Worm (Caenorhabditis elegans) whole organism, L3 larva: ENCODE data around the gene F02C12.1.

ENCODE experiments used
- R02D3.7 ChIP-seq: fragments of 150-350 bp; optimal IDR thresholded peaks from 2 replicates; lab custom pipeline; 2014; ENCODE audit warnings: missing biosample characterization, missing genetic modification characterization
- ZK546.5 ChIP-seq: sonication (generic microtip); optimal IDR thresholded peaks from 2 replicates; lab custom pipeline; 2017; ENCODE audit warnings: missing biosample characterization, missing genetic modification characterization
- aly-2 ChIP-seq: fragments of 150-350 bp; optimal IDR thresholded peaks from 2 replicates; lab custom pipeline; 2014; ENCODE audit warnings: missing biosample characterization, missing genetic modification characterization
- ama-1 ChIP-seq: fragments of 150-350 bp; optimal IDR thresholded peaks from 2 replicates; lab custom pipeline; 2018
- ceh-82 ChIP-seq: fragments of 150-350 bp; optimal IDR thresholded peaks from 2 replicates; lab custom pipeline; 2014; ENCODE audit warnings: missing biosample characterization, missing genetic modification characterization
- ceh-9 ChIP-seq: sonication (generic microtip); optimal IDR thresholded peaks from 2 replicates; lab custom pipeline; 2018; ENCODE audit warnings: missing biosample characterization, missing genetic modification characterization
- egl-27 ChIP-seq: sonication (generic microtip); optimal IDR thresholded peaks from 4 replicates; lab custom pipeline; 2017; ENCODE audit warnings: missing biosample characterization, missing genetic modification reagents, missing genetic modification characterization
- egl-5 ChIP-seq: fragments of 150-350 bp; optimal IDR thresholded peaks from 2 replicates; lab custom pipeline; 2017; ENCODE audit warnings: missing biosample characterization, missing genetic modification reagents, missing genetic modification characterization, inconsistent platforms
- elt-1 ChIP-seq: fragments of 150-350 bp; optimal IDR thresholded peaks from 2 replicates; lab custom pipeline; 2014; ENCODE audit warnings: missing biosample characterization, missing genetic modification characterization
- elt-2 ChIP-seq: sonication (generic microtip); optimal IDR thresholded peaks from 2 replicates; lab custom pipeline; 2016; ENCODE audit warnings: missing genetic modification reagents, mild to moderate bottlenecking, missing genetic modification characterization, missing compliant biosample characterization
- elt-3 ChIP-seq, 3 experiments: fragments of 150-350 bp in 1 of 3; sonication (generic microtip) in 2 of 3; optimal IDR thresholded peaks; 2 replicates in 2 of 3; 4 replicates in 1 of 3; lab custom pipeline; 2014 to 2017; ENCODE audit warnings: missing biosample characterization in 3 of 3, missing genetic modification characterization in 3 of 3
- eor-1 ChIP-seq, 2 experiments: fragments of 150-350 bp; optimal IDR thresholded peaks; 2 replicates each; lab custom pipeline; 2014 to 2018; ENCODE audit warnings: missing biosample characterization in 2 of 2, missing genetic modification characterization in 2 of 2
- fkh-2 ChIP-seq: fragments of 150-350 bp; optimal IDR thresholded peaks from 2 replicates; lab custom pipeline; 2014; ENCODE audit warnings: missing biosample characterization, missing genetic modification reagents, missing genetic modification characterization
- hmg-11 ChIP-seq: sonication (generic microtip); optimal IDR thresholded peaks from 2 replicates; lab custom pipeline; 2016; ENCODE audit warnings: missing genetic modification characterization, missing compliant biosample characterization
- jun-1 ChIP-seq: fragments of 150-350 bp; optimal IDR thresholded peaks from 2 replicates; lab custom pipeline; 2014; ENCODE audit warnings: missing biosample characterization, missing genetic modification reagents, missing genetic modification characterization
- lin-15B ChIP-seq: fragments of 150-350 bp; optimal IDR thresholded peaks from 2 replicates; lab custom pipeline; 2014; ENCODE audit warnings: missing biosample characterization, missing genetic modification characterization
- lin-39 ChIP-seq: fragments of 150-350 bp; optimal IDR thresholded peaks from 2 replicates; lab custom pipeline; 2018; ENCODE audit warnings: missing biosample characterization, missing genetic modification reagents, missing genetic modification characterization
- lsy-12 ChIP-seq: sonication (generic microtip); optimal IDR thresholded peaks from 2 replicates; lab custom pipeline; 2016; ENCODE audit warnings: mild to moderate bottlenecking, missing genetic modification characterization, missing compliant biosample characterization
- mdl-1 ChIP-seq: fragments of 150-350 bp; optimal IDR thresholded peaks from 2 replicates; lab custom pipeline; 2014; ENCODE audit warnings: missing biosample characterization, missing genetic modification characterization
- mml-1 ChIP-seq: fragments of 150-350 bp; sonication (generic microtip); optimal IDR thresholded peaks from 3 replicates; lab custom pipeline; 2014; ENCODE audit warnings: missing biosample characterization, missing genetic modification characterization
- nfya-1 ChIP-seq: sonication (generic microtip); optimal IDR thresholded peaks from 2 replicates; lab custom pipeline; 2017; ENCODE audit warnings: missing genetic modification characterization, mild to moderate bottlenecking, missing compliant biosample characterization, antibody characterized with exemption, moderate library complexity; ENCODE audit not compliant: insufficient read depth
- nhr-11 ChIP-seq: fragments of 150-350 bp; optimal IDR thresholded peaks from 2 replicates; lab custom pipeline; 2014; ENCODE audit warnings: missing biosample characterization, missing genetic modification characterization
- nhr-12 ChIP-seq: fragments of 150-350 bp; optimal IDR thresholded peaks from 2 replicates; lab custom pipeline; 2014; ENCODE audit warnings: missing biosample characterization, missing genetic modification characterization
- nhr-23 ChIP-seq: fragments of 150-350 bp; optimal IDR thresholded peaks from 2 replicates; lab custom pipeline; 2014; ENCODE audit warnings: missing biosample characterization, missing genetic modification reagents, missing genetic modification characterization
- nhr-237 ChIP-seq: fragments of 150-350 bp; optimal IDR thresholded peaks from 2 replicates; lab custom pipeline; 2014; ENCODE audit warnings: missing biosample characterization, missing genetic modification characterization
- nhr-28 ChIP-seq: fragments of 150-350 bp; optimal IDR thresholded peaks from 2 replicates; lab custom pipeline; 2014; ENCODE audit warnings: missing biosample characterization, missing genetic modification characterization
- nhr-67 ChIP-seq: fragments of 150-350 bp; optimal IDR thresholded peaks from 2 replicates; lab custom pipeline; 2014; ENCODE audit warnings: missing biosample characterization, missing genetic modification characterization
- nhr-76 ChIP-seq: fragments of 150-350 bp; sonication (generic microtip); optimal IDR thresholded peaks from 5 replicates; lab custom pipeline; 2014; ENCODE audit warnings: missing biosample characterization, missing genetic modification characterization
- nhr-77 ChIP-seq: fragments of 150-350 bp; optimal IDR thresholded peaks from 2 replicates; lab custom pipeline; 2014; ENCODE audit warnings: missing biosample characterization, missing genetic modification characterization
- pha-4 ChIP-seq: fragments of 150-350 bp; optimal IDR thresholded peaks from 2 replicates; lab custom pipeline; 2014; ENCODE audit warnings: missing biosample characterization, missing genetic modification reagents, missing genetic modification characterization
- pqm-1 ChIP-seq: fragments of 150-350 bp; optimal IDR thresholded peaks from 2 replicates; lab custom pipeline; 2017; ENCODE audit warnings: missing biosample characterization, missing genetic modification characterization, inconsistent platforms
- sea-2 ChIP-seq: fragments of 150-350 bp; sonication (generic microtip); optimal IDR thresholded peaks from 4 replicates; lab custom pipeline; 2014; ENCODE audit warnings: missing biosample characterization, missing genetic modification reagents, missing genetic modification characterization
- snpc-4 ChIP-seq: fragments of 150-350 bp; optimal IDR thresholded peaks from 2 replicates; lab custom pipeline; 2014; ENCODE audit warnings: missing biosample characterization, missing genetic modification characterization
- tbx-2 ChIP-seq: sonication (generic microtip); optimal IDR thresholded peaks from 2 replicates; lab custom pipeline; 2016; ENCODE audit warnings: mild to moderate bottlenecking, missing genetic modification characterization, missing compliant biosample characterization
- unc-62 ChIP-seq: fragments of 150-350 bp; sonication (generic microtip); optimal IDR thresholded peaks from 4 replicates; lab custom pipeline; 2014; ENCODE audit warnings: missing biosample characterization, missing genetic modification reagents, missing genetic modification characterization
- ztf-4 ChIP-seq: fragments of 150-350 bp; optimal IDR thresholded peaks from 2 replicates; lab custom pipeline; 2014; ENCODE audit warnings: missing biosample characterization, missing genetic modification characterization

Gene F02C12.1

ce11 chrX:13399221-13399620, 2.7 kb upstream of the F02C12.1 start, which contains the start of gene F02C12.2:
F02C12.2 (minus strand) TSS chrX:13399321.
- no peak for TF ChIP-seq ceh-9
- no peak for TF ChIP-seq nhr-11
- no peak for TF ChIP-seq snpc-4 (tag; lab: Kevin White, UChicago)
- no peak for TF ChIP-seq aly-2
- TF ChIP-seq ztf-4 (tag; lab: Kevin White, UChicago): no peak

DNA sequence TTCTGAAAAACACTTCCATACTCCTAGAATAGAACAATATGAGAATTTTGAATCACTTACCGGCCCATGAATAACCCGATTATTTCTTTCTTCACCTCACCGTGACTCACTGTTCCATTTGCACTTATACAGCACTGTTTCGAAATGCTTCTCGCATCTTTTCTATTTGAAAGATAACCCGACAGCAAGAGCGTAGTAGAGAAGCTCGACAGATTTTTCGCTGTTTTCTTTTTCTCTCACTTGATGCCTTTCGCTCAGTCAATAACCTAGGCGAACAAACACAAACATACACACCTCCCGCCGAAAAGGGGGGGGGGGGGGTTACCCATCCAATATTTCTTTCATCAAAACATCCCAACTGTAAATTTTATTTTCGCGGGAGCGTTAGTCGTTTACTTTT, 572 bp upstream of the F02C12.1 start:
- no peak for TF ChIP-seq nhr-76 (tag; lab: Kevin White, UChicago)
- peak; percentile 90 for TF ChIP-seq pha-4 (tag; lab: Kevin White, UChicago)
- TF ChIP-seq egl-5 (tag; lab: Kevin White, UChicago): no peak
- no peak for TF ChIP-seq ZK546.5
- TF ChIP-seq elt-3 (tag; optimal IDR thresholded peaks at IDR 0.05; lab: Kevin White, UChicago): no peak
- TF ChIP-seq sea-2: no peak
- no peak for TF ChIP-seq unc-62 (GFP tag; lab: Kevin White, UChicago)
- no peak for TF ChIP-seq mml-1 (tag; lab: Kevin White, UChicago)
- TF ChIP-seq elt-1 (tag; lab: Kevin White, UChicago): no peak
- no peak for TF ChIP-seq nhr-77 (tag; lab: Kevin White, UChicago)
- no peak for TF ChIP-seq tbx-2
- TF ChIP-seq nfya-1 (tag; lab: Kevin White, UChicago): peak; percentile 3
- no peak for TF ChIP-seq lin-15B (tag; lab: Kevin White, UChicago)
- no peak for TF ChIP-seq ztf-4 (tag; lab: Kevin White, UChicago)
- TF ChIP-seq elt-2 (tag; lab: Kevin White, UChicago): peak; percentile 43
- TF ChIP-seq mdl-1 (tag; lab: Kevin White, UChicago): no peak
- peak; percentile 62 for TF ChIP-seq pqm-1 (tag; lab: Kevin White, UChicago)
- TF ChIP-seq lsy-12 (tag; lab: Kevin White, UChicago): no peak
- TF ChIP-seq egl-27 (tag; lab: Kevin White, UChicago): no peak
- no peak for TF ChIP-seq ceh-9
- no peak for TF ChIP-seq snpc-4 (tag; lab: Kevin White, UChicago)
- no peak for TF ChIP-seq nhr-237 (tag; lab: Kevin White, UChicago)
- TF ChIP-seq ama-1 (lab: Kevin White, UChicago): no peak

ce11 chrX:13409543-13409942, 7.7 kb downstream of the F02C12.1 start, which contains the start of the genes cyp-13B1 and C29F7.1:
cyp-13B1 (minus strand) TSS chrX:13409643.
C29F7.1 (plus strand) TSS chrX:13409936.
- TF ChIP-seq eor-1 (tag; optimal IDR thresholded peaks at IDR 0.05; lab: Kevin White, UChicago) (no peak), ztf-4 (tag; lab: Kevin White, UChicago) (no peak), nfya-1 (tag; lab: Kevin White, UChicago) (no peak), ZK546.5 (no peak), elt-2 (tag; lab: Kevin White, UChicago) (peak; percentile 47), R02D3.7 (tag; lab: Kevin White, UChicago) (no peak), pqm-1 (tag; lab: Kevin White, UChicago) (peak; percentile 50), nhr-28 (tag; lab: Kevin White, UChicago) (no peak)

DNA sequence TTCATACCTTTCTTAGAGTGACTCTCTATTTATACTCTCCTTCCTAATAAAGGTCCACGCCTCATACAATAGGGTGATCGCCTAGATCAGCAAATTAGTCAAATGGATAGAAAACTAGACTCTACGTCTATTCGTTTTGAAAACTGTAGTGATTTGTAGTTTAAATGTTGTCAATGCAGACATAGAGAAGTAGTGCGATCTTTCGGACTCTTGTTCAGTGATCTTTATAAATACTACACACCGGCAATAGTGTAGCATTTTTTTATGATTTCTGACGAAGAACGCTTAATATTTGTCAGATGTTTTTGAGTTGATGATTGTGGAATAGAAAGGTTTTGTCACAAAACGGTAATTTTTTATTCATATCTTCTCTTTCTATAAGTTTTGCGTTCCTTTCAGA, 9.4 kb downstream of the F02C12.1 start:
- TF ChIP-seq pqm-1 (tag; lab: Kevin White, UChicago) (no peak), elt-2 (tag; lab: Kevin White, UChicago) (peak; percentile 4)

DNA sequence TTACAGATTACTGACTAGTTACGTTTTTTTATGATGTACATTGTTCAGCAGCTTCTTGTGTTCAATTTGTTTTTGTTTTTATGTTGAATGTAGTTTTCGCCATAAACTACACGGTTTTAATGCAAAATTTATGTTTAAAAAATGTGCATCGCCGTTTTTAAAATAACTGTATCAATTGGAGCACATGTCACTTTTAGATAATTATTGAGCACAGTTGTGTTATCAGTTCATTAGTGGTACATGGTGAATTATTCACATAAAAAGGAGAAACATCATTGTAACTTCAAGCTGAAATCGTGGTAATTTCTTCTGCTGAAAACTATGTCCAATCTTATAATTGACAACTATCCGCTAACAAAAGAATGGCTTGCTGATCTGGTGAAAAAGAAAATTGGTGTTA, 10.4 kb downstream of the F02C12.1 start:
- TF ChIP-seq ceh-9 (no peak), elt-2 (tag; lab: Kevin White, UChicago) (peak; percentile 70)

DNA sequence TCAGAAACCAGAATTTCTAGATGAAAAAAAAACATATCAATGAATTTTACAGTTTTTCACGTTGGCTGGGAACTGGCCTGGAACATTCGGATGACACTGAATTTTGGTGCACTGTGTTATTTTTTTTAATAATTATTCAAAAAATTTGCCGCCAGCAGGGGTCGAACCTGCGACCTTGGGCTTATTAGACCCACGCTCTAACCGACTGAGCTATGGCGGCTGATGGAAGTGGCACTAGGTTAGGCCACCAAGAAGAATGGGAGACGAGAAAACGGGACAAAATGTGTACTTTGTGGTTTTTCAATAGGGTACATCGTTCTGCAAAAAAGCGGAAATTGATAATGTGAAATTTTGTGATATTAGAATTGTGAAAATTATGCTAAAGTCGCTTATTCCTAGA, 13.1 kb downstream of the F02C12.1 start:
- TF ChIP-seq snpc-4 (tag; lab: Kevin White, UChicago) (no peak), eor-1 (tag; optimal IDR thresholded peaks at IDR 0.05; lab: Kevin White, UChicago) (no peak), mdl-1 (tag; lab: Kevin White, UChicago) (no peak), R02D3.7 (tag; lab: Kevin White, UChicago) (no peak), pqm-1 (tag; lab: Kevin White, UChicago) (peak; percentile 41), nhr-67 (no peak), nhr-12 (tag; lab: Kevin White, UChicago) (no peak), nhr-23 (peak; percentile 6), tbx-2 (no peak), nhr-237 (tag; lab: Kevin White, UChicago) (no peak), ceh-82 (no peak), pha-4 (tag; lab: Kevin White, UChicago) (peak; percentile 69), fkh-2 (tag; lab: Kevin White, UChicago) (no peak), hmg-11 (tag; lab: Kevin White, UChicago) (peak; percentile 67), elt-2 (tag; lab: Kevin White, UChicago) (peak; percentile 43), lin-39 (tag; lab: Kevin White, UChicago) (peak; percentile 41), nhr-11 (no peak), jun-1 (tag; lab: Kevin White, UChicago) (no peak), unc-62 (GFP tag; lab: Kevin White, UChicago) (no peak), ztf-4 (tag; lab: Kevin White, UChicago) (no peak), nfya-1 (tag; lab: Kevin White, UChicago) (no peak), mml-1 (tag; lab: Kevin White, UChicago) (no peak)
